Worm (Caenorhabditis elegans): Measurements from ENCODE around the gene lin-33.

lin-33 gene

DNA sequence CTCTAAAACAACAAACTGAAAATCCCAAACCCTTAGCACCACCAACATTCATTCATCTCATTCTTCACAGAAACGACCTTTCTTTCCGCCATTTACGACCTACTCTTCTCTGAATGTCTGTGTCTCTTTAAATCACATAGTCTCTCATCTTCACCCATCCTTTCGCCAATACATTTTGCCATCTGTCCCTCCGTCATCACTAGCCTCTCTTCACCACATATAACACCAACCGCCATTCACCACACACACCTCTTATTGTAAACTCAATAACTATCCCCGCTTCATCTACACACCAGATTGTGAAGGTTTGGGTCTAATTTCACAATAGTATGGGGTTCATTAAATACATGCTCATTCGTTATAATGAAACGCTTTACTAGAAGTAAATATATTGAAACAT is 40.1 kb downstream of the lin-33 start:
- TF ChIP-seq flh-1 (GFP tag; optimal IDR thresholded peaks at IDR 0.05) (no peak), ztf-11 (tag; optimal IDR thresholded peaks at IDR 0.05) (peak; percentile 48), mab-5 (tag; optimal IDR thresholded peaks at IDR 0.05) (no peak), mep-1 (tag; optimal IDR thresholded peaks at IDR 0.05) (peak; percentile 18), sptf-1 (tag; optimal IDR thresholded peaks at IDR 0.05) (no peak), ces-1 (GFP tag; optimal IDR thresholded peaks at IDR 0.05) (peak; percentile 80), M03D4.4 (tag; optimal IDR thresholded peaks at IDR 0.05) (no peak), ceh-83 (GFP tag; optimal IDR thresholded peaks at IDR 0.05) (no peak), cnd-1 (tag; optimal IDR thresholded peaks at IDR 0.05) (peak; percentile 88), elt-1 (tag; optimal IDR thresholded peaks at IDR 0.05; ENCODE audit: borderline replicate concordance, insufficient read depth) (no peak), tbx-8 (GFP tag; optimal IDR thresholded peaks at IDR 0.05) (no peak), drap-1 (GFP tag; optimal IDR thresholded peaks at IDR 0.05) (no peak), nhr-12 (tag; optimal IDR thresholded peaks at IDR 0.05) (no peak), ceh-39 (tag; optimal IDR thresholded peaks at IDR 0.05) (no peak), mls-2 (tag; optimal IDR thresholded peaks at IDR 0.05) (no peak), lin-32 (GFP tag; optimal IDR thresholded peaks at IDR 0.05) (peak; percentile 25), zip-8 (tag; optimal IDR thresholded peaks at IDR 0.05) (no peak), nhr-76 (tag; optimal IDR thresholded peaks at IDR 0.05) (no peak), nhr-28 (tag; optimal IDR thresholded peaks at IDR 0.05) (no peak), elt-3 (tag; optimal IDR thresholded peaks at IDR 0.05) (no peak), ham-2 (GFP tag; optimal IDR thresholded peaks at IDR 0.05) (no peak), unc-120 (tag; optimal IDR thresholded peaks at IDR 0.05; ENCODE audit: poor library complexity, severe bottlenecking) (no peak), nhr-2 (tag; optimal IDR thresholded peaks at IDR 0.05) (no peak), snpc-4 (tag; optimal IDR thresholded peaks at IDR 0.05) (no peak), ceh-43 (GFP tag; optimal IDR thresholded peaks at IDR 0.05) (no peak), unc-62 (GFP tag; optimal IDR thresholded peaks at IDR 0.05) (peak; percentile 13), bed-3 (GFP tag; optimal IDR thresholded peaks at IDR 0.05) (no peak), lin-13 (tag; optimal IDR thresholded peaks at IDR 0.05) (no peak), unc-39 (tag; optimal IDR thresholded peaks at IDR 0.05) (peak; percentile 23), pha-4 (tag; optimal IDR thresholded peaks at IDR 0.05) (no peak), blmp-1 (tag; optimal IDR thresholded peaks at IDR 0.05) (no peak), sem-2 (GFP tag; optimal IDR thresholded peaks at IDR 0.05) (no peak), nhr-237 (tag; optimal IDR thresholded peaks at IDR 0.05) (no peak), lsy-2 (tag; optimal IDR thresholded peaks at IDR 0.05) (no peak), hlh-1 (tag; optimal IDR thresholded peaks at IDR 0.05) (peak; percentile 65)

DNA sequence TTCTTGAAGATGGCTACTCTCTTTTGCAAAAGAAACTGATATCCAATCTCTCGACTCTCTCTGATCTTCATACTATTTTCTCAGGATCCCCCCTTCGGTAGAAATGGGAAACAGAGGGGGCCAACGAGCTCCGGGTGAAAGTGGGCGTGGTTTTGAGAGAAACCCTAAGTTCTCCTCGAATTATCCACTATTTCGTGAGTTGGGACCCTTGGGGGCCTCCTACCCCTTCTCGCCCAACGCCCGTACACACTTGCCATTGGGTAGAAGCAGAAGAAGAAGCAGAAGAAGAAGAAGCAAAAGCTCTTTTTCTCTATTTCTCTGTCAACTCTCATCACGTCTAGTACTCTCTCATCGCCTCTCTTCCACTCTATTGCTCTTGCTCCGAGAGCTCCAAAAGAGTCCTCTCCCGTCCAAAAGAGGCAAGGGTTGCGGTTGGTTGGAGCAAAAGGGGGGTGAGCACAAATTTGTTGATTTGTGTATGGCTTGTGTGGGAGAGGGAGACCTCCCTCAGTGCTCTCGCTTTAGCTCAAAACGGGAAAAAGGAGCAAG is 43.6 kb downstream of the lin-33 start:
- TF ChIP-seq lsy-2 (tag; optimal IDR thresholded peaks at IDR 0.05), result peak; percentile 41
- no peak for TF ChIP-seq elt-1 (tag; optimal IDR thresholded peaks at IDR 0.05; ENCODE audit: borderline replicate concordance, insufficient read depth)
- no peak for TF ChIP-seq ham-2 (GFP tag; optimal IDR thresholded peaks at IDR 0.05)
- TF ChIP-seq tbx-8 (GFP tag; optimal IDR thresholded peaks at IDR 0.05), result no peak
- TF ChIP-seq nhr-12 (tag; optimal IDR thresholded peaks at IDR 0.05), result no peak
- TF ChIP-seq sptf-1 (tag; optimal IDR thresholded peaks at IDR 0.05), result peak; percentile 60
- no peak for TF ChIP-seq ceh-39 (tag; optimal IDR thresholded peaks at IDR 0.05)
- peak; percentile 35 for TF ChIP-seq ceh-83 (GFP tag; optimal IDR thresholded peaks at IDR 0.05)
- TF ChIP-seq unc-120 (tag; optimal IDR thresholded peaks at IDR 0.05; ENCODE audit: poor library complexity, severe bottlenecking), result peak; percentile 94
- no peak for TF ChIP-seq nhr-76 (tag; optimal IDR thresholded peaks at IDR 0.05)
- TF ChIP-seq ztf-11 (tag; optimal IDR thresholded peaks at IDR 0.05), result no peak
- no peak for TF ChIP-seq nhr-2 (tag; optimal IDR thresholded peaks at IDR 0.05)
- TF ChIP-seq lin-13 (tag; optimal IDR thresholded peaks at IDR 0.05), result no peak
- TF ChIP-seq hlh-1 (tag; optimal IDR thresholded peaks at IDR 0.05), result peak; percentile 51
- TF ChIP-seq bed-3 (GFP tag; optimal IDR thresholded peaks at IDR 0.05), result no peak
- peak; percentile 84 for TF ChIP-seq ces-1 (GFP tag; optimal IDR thresholded peaks at IDR 0.05)
- no peak for TF ChIP-seq mab-5 (tag; optimal IDR thresholded peaks at IDR 0.05)
- TF ChIP-seq M03D4.4 (tag; optimal IDR thresholded peaks at IDR 0.05), result peak; percentile 42
- TF ChIP-seq sem-2 (GFP tag; optimal IDR thresholded peaks at IDR 0.05), result no peak
- no peak for TF ChIP-seq unc-62 (GFP tag; optimal IDR thresholded peaks at IDR 0.05)
- no peak for TF ChIP-seq nhr-237 (tag; optimal IDR thresholded peaks at IDR 0.05)
- no peak for TF ChIP-seq blmp-1 (tag; optimal IDR thresholded peaks at IDR 0.05)
- TF ChIP-seq lin-32 (GFP tag; optimal IDR thresholded peaks at IDR 0.05), result no peak
- TF ChIP-seq mls-2 (tag; optimal IDR thresholded peaks at IDR 0.05), result peak; percentile 36
- TF ChIP-seq cnd-1 (tag; optimal IDR thresholded peaks at IDR 0.05), result no peak
- no peak for TF ChIP-seq nhr-28 (tag; optimal IDR thresholded peaks at IDR 0.05)
- TF ChIP-seq snpc-4 (tag; optimal IDR thresholded peaks at IDR 0.05), result no peak
- TF ChIP-seq drap-1 (GFP tag; optimal IDR thresholded peaks at IDR 0.05), result peak; percentile 39
- no peak for TF ChIP-seq pha-4 (tag; optimal IDR thresholded peaks at IDR 0.05)
- TF ChIP-seq flh-1 (GFP tag; optimal IDR thresholded peaks at IDR 0.05), result no peak
- TF ChIP-seq mep-1 (tag; optimal IDR thresholded peaks at IDR 0.05), result peak; percentile 54
- no peak for TF ChIP-seq unc-39 (tag; optimal IDR thresholded peaks at IDR 0.05)
- TF ChIP-seq zip-8 (tag; optimal IDR thresholded peaks at IDR 0.05), result no peak
- no peak for TF ChIP-seq ceh-43 (GFP tag; optimal IDR thresholded peaks at IDR 0.05)
- TF ChIP-seq elt-3 (tag; optimal IDR thresholded peaks at IDR 0.05), result no peak

All from whole organism, mixed stage, embryonic.